Fruit fly (Drosophila melanogaster): ENCODE results near the gene CG33509.
A peak's percentile ranks its signal among the peaks of the same experiment; 100 is the strongest.

CG33509 gene

dm6 chr2L:21096448-21096994 is 10.2 kb upstream of the CG33509 start, which contains the start of gene CG34136 (continued):
- TF ChIP-seq CG2129 (GFP tag; IDR thresholded peaks at IDR 0.05; ENCODE audit: partially characterized antibody), result no peak
- no peak for TF ChIP-seq CG3407 (GFP tag; optimal IDR thresholded peaks at IDR 0.05)
- peak; percentile 14 for TF ChIP-seq lbe (GFP tag; optimal IDR thresholded peaks at IDR 0.05)
- no peak for TF ChIP-seq Tbp (GFP tag; optimal IDR thresholded peaks at IDR 0.05)
- no peak for TF ChIP-seq CG32767 (GFP tag; IDR thresholded peaks at IDR 0.05)
- no peak for TF ChIP-seq ro (GFP tag; IDR thresholded peaks at IDR 0.05)
- TF ChIP-seq esg (GFP tag; conservative IDR thresholded peaks at IDR 0.05), result peak; percentile 9; the same call in 1 of the 2 replicates
- TF ChIP-seq Fer2 (tag; optimal IDR thresholded peaks at IDR 0.05), result no peak
- TF ChIP-seq Dip2 (GFP tag; IDR thresholded peaks at IDR 0.05), result no peak
- no peak for TF ChIP-seq CG4854 (GFP tag; optimal IDR thresholded peaks at IDR 0.05)
- peak; percentile 41; the same call in 1 of the 2 replicates for TF ChIP-seq CG17328 (GFP tag; IDR thresholded peaks at IDR 0.05)
- TF ChIP-seq CG30403 (GFP tag; optimal IDR thresholded peaks at IDR 0.05), result peak; percentile 53
- peak; percentile 21 for TF ChIP-seq Xbp1 (GFP tag; optimal IDR thresholded peaks at IDR 0.05)
- TF ChIP-seq CG10543 (GFP tag; optimal IDR thresholded peaks at IDR 0.05), result peak; percentile 21
- no peak for TF ChIP-seq hth (optimal IDR thresholded peaks at IDR 0.05)
- TF ChIP-seq CG9817 (tag; optimal IDR thresholded peaks at IDR 0.05), result no peak
- peak; percentile 69 for TF ChIP-seq CG10431 (GFP tag; optimal IDR thresholded peaks at IDR 0.05)
- TF ChIP-seq PHDP (tag; optimal IDR thresholded peaks at IDR 0.05), result peak; percentile 37
- TF ChIP-seq CG12236 (GFP tag; optimal IDR thresholded peaks at IDR 0.05), result no peak
- no peak for TF ChIP-seq slp2 (GFP tag; optimal IDR thresholded peaks at IDR 0.05)
- TF ChIP-seq otp (GFP tag; IDR thresholded peaks at IDR 0.05), result no peak
- TF ChIP-seq CG4617 (GFP tag; optimal IDR thresholded peaks at IDR 0.05; ENCODE audit: borderline replicate concordance), result no peak
- peak; percentile 9 for TF ChIP-seq her (GFP tag; optimal IDR thresholded peaks at IDR 0.05)
- peak; percentile 42 for TF ChIP-seq CG18619 (GFP tag; optimal IDR thresholded peaks at IDR 0.05)
- 0 out of 2 replicates have a peak, but pooled peaks have one; percentile 7 for TF ChIP-seq amos (GFP tag; IDR thresholded peaks at IDR 0.05; ENCODE audit: partially characterized antibody)
- 0 out of 3 replicates have a peak, but pooled peaks have one; percentile 35 for TF ChIP-seq CG6791 (GFP tag; IDR thresholded peaks at IDR 0.05; ENCODE audit: partially characterized antibody)
- peak; percentile 45 for TF ChIP-seq CG15269 (tag; optimal IDR thresholded peaks at IDR 0.05)
- no peak for TF ChIP-seq eve (GFP tag; optimal IDR thresholded peaks at IDR 0.05)
- no peak for TF ChIP-seq CG3065 (GFP tag; optimal IDR thresholded peaks at IDR 0.05)
- no peak for TF ChIP-seq H2.0 (GFP tag; IDR thresholded peaks at IDR 0.05)
- no peak for TF ChIP-seq jumu (GFP tag; optimal IDR thresholded peaks at IDR 0.05)
- no peak for TF ChIP-seq h (optimal IDR thresholded peaks at IDR 0.05)
- TF ChIP-seq CG17802 (tag; optimal IDR thresholded peaks at IDR 0.05), result no peak
- peak; percentile 8 for TF ChIP-seq CG2116 (GFP tag; optimal IDR thresholded peaks at IDR 0.05)
- peak; percentile 55 for TF ChIP-seq CG18262 (tag; optimal IDR thresholded peaks at IDR 0.05)
- TF ChIP-seq CG12744 (GFP tag; optimal IDR thresholded peaks at IDR 0.05), result no peak
- TF ChIP-seq sc (optimal IDR thresholded peaks at IDR 0.05), result no peak
- TF ChIP-seq sc (GFP tag; optimal IDR thresholded peaks at IDR 0.05), result no peak
- no peak for TF ChIP-seq gcm2 (GFP tag; optimal IDR thresholded peaks at IDR 0.05)
- TF ChIP-seq CG15696 (tag; optimal IDR thresholded peaks at IDR 0.05), result no peak
- peak; percentile 97 for TF ChIP-seq CG2712 (tag; optimal IDR thresholded peaks at IDR 0.05)
- no peak for TF ChIP-seq TFAM (GFP tag; optimal IDR thresholded peaks at IDR 0.05)
- TF ChIP-seq CG15073 (GFP tag; optimal IDR thresholded peaks at IDR 0.05), result no peak
- no peak for TF ChIP-seq wor (GFP tag; IDR thresholded peaks at IDR 0.05)
- TF ChIP-seq sisA (GFP tag; IDR thresholded peaks at IDR 0.05), result 0 out of 2 replicates have a peak, but pooled peaks have one; percentile 28
- no peak for TF ChIP-seq p53 (GFP tag; optimal IDR thresholded peaks at IDR 0.05)
- TF ChIP-seq lab (GFP tag; optimal IDR thresholded peaks at IDR 0.05), result peak; percentile 69
- TF ChIP-seq Doc3 (GFP tag; IDR thresholded peaks at IDR 0.05; ENCODE audit: partially characterized antibody), result no peak
- no peak for TF ChIP-seq crp (GFP tag; optimal IDR thresholded peaks at IDR 0.05)
- TF ChIP-seq Poxn (GFP tag; IDR thresholded peaks at IDR 0.05), result no peak
- TF ChIP-seq CG32772 (GFP tag; IDR thresholded peaks at IDR 0.05), result no peak
